Fruit fly (Drosophila melanogaster) Kc167 (cell line): ENCODE results near the gene CG32376.

Experiments
- Sin3A ChIP-seq: fragments of >200 bp; optimal IDR thresholded peaks from 2 replicates; lab custom pipeline; 2018; ENCODE audit warnings: missing external identifiers
- h ChIP-seq: fragments of >200 bp; optimal IDR thresholded peaks from 3 replicates; lab custom pipeline; 2018; ENCODE audit warnings: missing external identifiers

dm6 chr3L:7590898-7591297 lies 48.6 kb upstream of the CG32376 start, which contains the start of gene t-Grip84:
- TF ChIP-seq Sin3A (lab: Kevin White, UChicago) (no peak), h (lab: Kevin White, UChicago) (no peak)
